Fruit fly (Drosophila melanogaster) whole organism, embryonic: Measurements from ENCODE around the gene temp.

Source experiments
- BtbVII ChIP-seq: fragments of 200-800 bp; sonication (Bioruptor generic); optimal IDR thresholded peaks from 3 replicates; lab custom pipeline; 2017; ENCODE audit warnings: missing biosample characterization, mild to moderate bottlenecking, missing genetic modification characterization
- C15 ChIP-seq: fragments of 200-800 bp; sonication (Bioruptor generic); IDR thresholded peaks from 3 replicates; pipeline ENCODE4 v1.3.6; 2022; ENCODE audit warnings: missing biosample characterization, missing genetic modification characterization
- CG12219 ChIP-seq: fragments of 200-800 bp; sonication (Bioruptor generic); optimal IDR thresholded peaks from 3 replicates; lab custom pipeline; 2018; ENCODE audit warnings: missing biosample characterization, mild to moderate bottlenecking, missing genetic modification characterization
- CG12236 ChIP-seq: fragments of 200-800 bp; sonication (Bioruptor generic); optimal IDR thresholded peaks from 2 replicates; lab custom pipeline; 2016; ENCODE audit warnings: missing biosample characterization, missing genetic modification characterization
- CG13123 ChIP-seq: fragments of 200-800 bp; sonication (Bioruptor generic); optimal IDR thresholded peaks from 2 replicates; lab custom pipeline; 2016; ENCODE audit warnings: missing biosample characterization, missing genetic modification characterization
- CG13296 ChIP-seq: fragments of 200-800 bp; sonication (Bioruptor generic); optimal IDR thresholded peaks from 3 replicates; lab custom pipeline; 2018; ENCODE audit warnings: missing biosample characterization, mild to moderate bottlenecking, missing genetic modification characterization
- CG13894 ChIP-seq: fragments of 200-800 bp; sonication (Bioruptor generic); optimal IDR thresholded peaks from 3 replicates; lab custom pipeline; 2018; ENCODE audit warnings: missing biosample characterization, mild to moderate bottlenecking, missing genetic modification characterization, moderate library complexity
- CG14441 ChIP-seq: fragments of 200-800 bp; sonication (Bioruptor generic); IDR thresholded peaks from 2 replicates; pipeline ENCODE4 v1.3.6; 2022; ENCODE audit warnings: missing biosample characterization, missing genetic modification characterization
- CG14710 ChIP-seq: fragments of 200-800 bp; sonication (Bioruptor generic); optimal IDR thresholded peaks from 3 replicates; lab custom pipeline; 2019; ENCODE audit warnings: missing biosample characterization, mild to moderate bottlenecking, missing genetic modification characterization, moderate library complexity
- CG15696 ChIP-seq: fragments of 200-800 bp; sonication (Bioruptor generic); optimal IDR thresholded peaks from 2 replicates; lab custom pipeline; 2019; ENCODE audit warnings: missing biosample characterization, mild to moderate bottlenecking, missing genetic modification characterization, moderate library complexity
- CG2120 ChIP-seq: fragments of 200-800 bp; sonication (Bioruptor generic); optimal IDR thresholded peaks from 3 replicates; lab custom pipeline; 2016; ENCODE audit warnings: missing biosample characterization, missing genetic modification characterization
- CG2129 ChIP-seq: fragments of 200-800 bp; sonication (Bioruptor generic); IDR thresholded peaks from 2 replicates; pipeline ENCODE4 v1.3.6; 2022; ENCODE audit warnings: missing biosample characterization, missing genetic modification characterization; ENCODE audit not compliant: partially characterized antibody
- CG2202 ChIP-seq: fragments of 200-800 bp; sonication (Bioruptor generic); optimal IDR thresholded peaks from 2 replicates; lab custom pipeline; 2018; ENCODE audit warnings: missing biosample characterization, mild to moderate bottlenecking, missing genetic modification characterization
- CG2889 ChIP-seq: fragments of 200-800 bp; sonication (Bioruptor generic); IDR thresholded peaks from 3 replicates; pipeline ENCODE4 v1.3.6; 2022; ENCODE audit warnings: missing biosample characterization, missing genetic modification characterization
- CG30403 ChIP-seq: fragments of 200-800 bp; sonication (Bioruptor generic); optimal IDR thresholded peaks from 3 replicates; lab custom pipeline; 2016; ENCODE audit warnings: missing biosample characterization, missing genetic modification characterization
- CG34224 ChIP-seq: fragments of 200-800 bp; sonication (Bioruptor generic); IDR thresholded peaks from 3 replicates; pipeline ENCODE4 v1.3.6; 2022; ENCODE audit warnings: missing biosample characterization, missing genetic modification characterization; ENCODE audit not compliant: partially characterized antibody
- CG3995 ChIP-seq: fragments of 200-800 bp; sonication (Bioruptor generic); optimal IDR thresholded peaks from 3 replicates; lab custom pipeline; 2016; ENCODE audit warnings: missing biosample characterization, missing genetic modification characterization
- CG6175 ChIP-seq: fragments of 200-800 bp; sonication (Bioruptor generic); IDR thresholded peaks from 3 replicates; pipeline ENCODE4 v1.3.6; 2022; ENCODE audit warnings: missing biosample characterization, missing genetic modification characterization
- CG6254 ChIP-seq: fragments of 200-800 bp; sonication (Bioruptor generic); optimal IDR thresholded peaks from 3 replicates; lab custom pipeline; 2017; ENCODE audit warnings: mild to moderate bottlenecking, missing biosample characterization, missing genetic modification reagents, missing genetic modification characterization
- CG6683 ChIP-seq: fragments of 200-800 bp; sonication (Bioruptor generic); optimal IDR thresholded peaks from 2 replicates; lab custom pipeline; 2017; ENCODE audit warnings: missing biosample characterization, mild to moderate bottlenecking, missing genetic modification characterization, missing genetic modification reagents
- CG6689 ChIP-seq: fragments of 200-800 bp; sonication (Bioruptor generic); IDR thresholded peaks from 2 replicates; pipeline ENCODE4 v1.3.6; 2022; ENCODE audit warnings: missing biosample characterization, missing genetic modification characterization
- CG7786 ChIP-seq: fragments of 200-800 bp; sonication (Bioruptor generic); optimal IDR thresholded peaks from 2 replicates; lab custom pipeline; 2016; ENCODE audit warnings: missing biosample characterization, missing genetic modification characterization
- Dll ChIP-seq: fragments of 200-800 bp; sonication (Bioruptor generic); IDR thresholded peaks from 4 replicates; pipeline ENCODE4 v1.3.6; 2022; ENCODE audit warnings: missing biosample characterization, missing genetic modification characterization; ENCODE audit not compliant: partially characterized antibody
- Jarid2 ChIP-seq: fragments of 200-800 bp; sonication (Bioruptor generic); optimal IDR thresholded peaks from 3 replicates; lab custom pipeline; 2017; ENCODE audit warnings: mild to moderate bottlenecking, missing biosample characterization, missing genetic modification reagents, missing genetic modification characterization
- Lim3 ChIP-seq: fragments of 200-800 bp; sonication (Bioruptor generic); IDR thresholded peaks from 2 replicates; pipeline ENCODE4 v1.3.6; 2022; ENCODE audit warnings: missing biosample characterization, missing genetic modification characterization
- Myb ChIP-seq: fragments of 200-800 bp; sonication (Bioruptor generic); optimal IDR thresholded peaks from 2 replicates; lab custom pipeline; 2016; ENCODE audit warnings: missing biosample characterization, missing genetic modification characterization
- Ssrp ChIP-seq: fragments of 200-800 bp; sonication (Bioruptor generic); optimal IDR thresholded peaks from 2 replicates; lab custom pipeline; 2018; ENCODE audit warnings: missing biosample characterization, mild to moderate bottlenecking, missing genetic modification characterization, moderate library complexity
- al ChIP-seq: fragments of 200-800 bp; sonication (Bioruptor generic); IDR thresholded peaks from 2 replicates; pipeline ENCODE4 v1.3.6; 2022; ENCODE audit warnings: missing biosample characterization, missing genetic modification characterization
- ash1 ChIP-seq: fragments of 200-800 bp; sonication (Bioruptor generic); optimal IDR thresholded peaks from 2 replicates; lab custom pipeline; 2018; ENCODE audit warnings: missing biosample characterization, mild to moderate bottlenecking, missing genetic modification characterization
- btn ChIP-seq: fragments of 200-800 bp; sonication (Bioruptor generic); optimal IDR thresholded peaks from 2 replicates; lab custom pipeline; 2016; ENCODE audit warnings: missing biosample characterization, missing genetic modification characterization
- cato ChIP-seq: fragments of 200-800 bp; sonication (Bioruptor generic); optimal IDR thresholded peaks from 2 replicates; lab custom pipeline; 2016; ENCODE audit warnings: missing biosample characterization, missing genetic modification characterization, borderline replicate concordance
- chn ChIP-seq: fragments of 200-800 bp; sonication (Bioruptor generic); optimal IDR thresholded peaks from 2 replicates; lab custom pipeline; 2016; ENCODE audit warnings: missing biosample characterization, missing genetic modification characterization
- dan ChIP-seq: fragments of 200-800 bp; sonication (Bioruptor generic); IDR thresholded peaks from 2 replicates; pipeline ENCODE4 v1.3.6; 2022; ENCODE audit warnings: missing biosample characterization, missing genetic modification characterization
- dati ChIP-seq: fragments of 200-800 bp; sonication (Bioruptor generic); IDR thresholded peaks from 2 replicates; pipeline ENCODE4 v1.3.6; 2022; ENCODE audit warnings: missing biosample characterization, missing genetic modification characterization
- dmrt99B ChIP-seq: fragments of 200-800 bp; sonication (Bioruptor generic); optimal IDR thresholded peaks from 2 replicates; lab custom pipeline; 2018; ENCODE audit warnings: missing biosample characterization, mild to moderate bottlenecking, missing genetic modification characterization, moderate library complexity
- en ChIP-seq: fragments of 200-800 bp; sonication (Bioruptor generic); optimal IDR thresholded peaks from 2 replicates; lab custom pipeline; 2016; ENCODE audit warnings: missing biosample characterization, missing genetic modification characterization
- fd3F ChIP-seq: fragments of 200-800 bp; sonication (Bioruptor generic); optimal IDR thresholded peaks from 2 replicates; lab custom pipeline; 2018; ENCODE audit warnings: missing biosample characterization, mild to moderate bottlenecking, missing genetic modification characterization, moderate library complexity
- fd64A ChIP-seq: fragments of 200-800 bp; sonication (Bioruptor generic); optimal IDR thresholded peaks from 3 replicates; lab custom pipeline; 2018; ENCODE audit warnings: missing biosample characterization, mild to moderate bottlenecking, missing genetic modification characterization
- gsb ChIP-seq: fragments of 200-800 bp; sonication (Bioruptor generic); IDR thresholded peaks from 2 replicates; pipeline ENCODE4 v1.3.6; 2022; ENCODE audit warnings: missing biosample characterization, missing genetic modification characterization
- her ChIP-seq: fragments of 200-800 bp; sonication (Bioruptor generic); optimal IDR thresholded peaks from 2 replicates; lab custom pipeline; 2016; ENCODE audit warnings: missing biosample characterization, missing genetic modification characterization
- kay ChIP-seq: fragments of 200-800 bp; sonication (Bioruptor generic); optimal IDR thresholded peaks from 2 replicates; lab custom pipeline; 2016; ENCODE audit warnings: missing biosample characterization, missing genetic modification characterization
- peb ChIP-seq: fragments of 200-800 bp; sonication (Bioruptor generic); IDR thresholded peaks from 2 replicates; pipeline ENCODE4 v1.3.6; 2022; ENCODE audit warnings: missing biosample characterization, missing genetic modification characterization
- sim ChIP-seq: fragments of 200-800 bp; sonication (Bioruptor generic); IDR thresholded peaks from 2 replicates; pipeline ENCODE4 v1.3.6; 2022; ENCODE audit warnings: missing biosample characterization, missing genetic modification characterization
- sob ChIP-seq: fragments of 200-800 bp; sonication (Bioruptor generic); IDR thresholded peaks from 2 replicates; pipeline ENCODE4 v1.3.6; 2022; ENCODE audit warnings: missing biosample characterization, missing genetic modification characterization
- sug ChIP-seq: fragments of 200-800 bp; optimal IDR thresholded peaks from 2 replicates; lab custom pipeline; 2019; ENCODE audit warnings: missing biosample characterization, mild to moderate bottlenecking, missing genetic modification characterization, moderate library complexity
- tin ChIP-seq: fragments of 200-800 bp; sonication (Bioruptor generic); optimal IDR thresholded peaks from 3 replicates; lab custom pipeline; 2016; ENCODE audit warnings: missing biosample characterization, missing genetic modification characterization
- toy ChIP-seq: fragments of 200-800 bp; sonication (Bioruptor generic); IDR thresholded peaks from 2 replicates; pipeline ENCODE4 v1.3.6; 2022; ENCODE audit warnings: missing biosample characterization, missing genetic modification characterization
- vvl ChIP-seq: fragments of 200-800 bp; sonication (Bioruptor generic); IDR thresholded peaks from 2 replicates; pipeline ENCODE4 v1.3.6; 2022; ENCODE audit warnings: missing biosample characterization, missing genetic modification characterization
- zen2 ChIP-seq: fragments of 200-800 bp; sonication (Bioruptor generic); IDR thresholded peaks from 3 replicates; pipeline ENCODE4 v1.3.6; 2022; ENCODE audit warnings: missing biosample characterization, missing genetic modification characterization; ENCODE audit not compliant: partially characterized antibody
- zfh2 ChIP-seq: fragments of 200-800 bp; sonication (Bioruptor generic); optimal IDR thresholded peaks from 2 replicates; lab custom pipeline; 2016; ENCODE audit warnings: missing biosample characterization, missing genetic modification characterization

Gene temp

DNA sequence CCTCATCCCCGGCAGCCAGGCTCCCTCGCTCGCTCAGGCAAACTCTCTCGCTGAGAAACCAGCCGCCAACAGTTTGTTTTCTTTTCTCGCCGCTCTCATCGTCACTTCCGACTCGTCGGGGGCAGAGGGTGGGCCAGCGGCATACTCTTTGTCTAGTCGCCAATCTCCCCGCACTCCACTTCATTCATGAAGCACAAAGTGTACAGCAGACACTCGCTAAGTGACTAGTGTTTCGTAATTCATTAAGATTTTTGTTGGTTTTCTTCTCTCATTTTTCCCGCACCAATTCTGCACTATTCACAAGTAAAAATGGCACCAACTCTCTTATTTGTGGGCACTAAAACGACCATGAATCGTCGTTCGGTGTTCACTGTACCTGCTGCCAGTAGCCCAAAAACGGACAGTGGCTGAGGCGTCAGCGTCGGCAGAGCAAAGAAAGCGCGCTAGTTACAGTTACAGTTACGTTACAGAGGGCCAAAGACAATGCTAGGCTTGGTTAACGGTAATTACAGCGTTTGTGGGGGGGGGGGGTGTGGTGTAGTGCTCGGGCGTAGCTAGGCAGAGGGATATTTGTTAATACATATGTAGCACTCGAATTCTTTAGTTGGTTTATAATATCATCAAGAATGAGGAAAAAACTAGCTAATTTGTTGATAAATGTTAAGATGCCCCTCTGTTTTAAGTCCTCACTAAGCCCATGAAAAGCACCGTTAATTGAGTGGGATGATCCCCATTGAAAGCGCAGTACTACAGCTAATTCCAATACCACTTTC, 35.3 kb upstream of the temp start (continued):
- TF ChIP-seq kay (GFP tag; lab: Kevin White, UChicago) = peak; percentile 97
- peak; percentile 98 for TF ChIP-seq btn
- TF ChIP-seq sim (GFP tag; lab: Robert Waterston, UW) = peak; percentile 93
- peak; percentile 97 for TF ChIP-seq peb (GFP tag; lab: Robert Waterston, UW)
- TF ChIP-seq CG7786 (GFP tag; lab: Kevin White, UChicago) = peak; percentile 99
- no peak for TF ChIP-seq CG34224 (GFP tag; lab: Robert Waterston, UW)
- TF ChIP-seq Jarid2 (GFP tag; lab: Kevin White, UChicago) = peak; percentile 88
- TF ChIP-seq CG2202 = peak; percentile 95
- peak; percentile 94 for TF ChIP-seq sug (tag; lab: Kevin White, UChicago)
- peak; percentile 99 for TF ChIP-seq CG14441 (GFP tag; lab: Robert Waterston, UW)
- TF ChIP-seq Ssrp (tag; lab: Kevin White, UChicago) = peak; percentile 98
- peak; percentile 95 for TF ChIP-seq CG6254 (GFP tag; lab: Kevin White, UChicago)
- TF ChIP-seq fd3F (GFP tag; lab: Kevin White, UChicago) = peak; percentile 96
- TF ChIP-seq CG30403 = peak; percentile 99
- peak; percentile 98 for TF ChIP-seq CG12236
- peak; percentile 95 for TF ChIP-seq CG13894 (tag; lab: Kevin White, UChicago)
- peak; percentile 98 for TF ChIP-seq BtbVII
- TF ChIP-seq her = peak; percentile 98
- TF ChIP-seq chn (GFP tag; lab: Kevin White, UChicago) = peak; percentile 99
- TF ChIP-seq al (GFP tag; lab: Robert Waterston, UW) = peak; percentile 92
- TF ChIP-seq CG3995 = peak; percentile 77
- TF ChIP-seq CG12219 = peak; percentile 99
- TF ChIP-seq zen2 = no peak
- peak; percentile 99 for TF ChIP-seq dmrt99B (tag; lab: Kevin White, UChicago)
- TF ChIP-seq Myb = peak; percentile 93
- TF ChIP-seq zfh2 (GFP tag; lab: Kevin White, UChicago) = peak; percentile 98
- peak; percentile 97 for TF ChIP-seq CG13296 (GFP tag; lab: Kevin White, UChicago)
- TF ChIP-seq fd64A (GFP tag; lab: Kevin White, UChicago) = peak; percentile 99
- peak; percentile 99 for TF ChIP-seq tin
- TF ChIP-seq C15 = peak; percentile 93
- TF ChIP-seq cato (GFP tag; lab: Kevin White, UChicago) = peak; percentile 98
- peak; percentile 98 for TF ChIP-seq CG13123 (GFP tag; lab: Kevin White, UChicago)
- TF ChIP-seq dati (GFP tag; lab: Robert Waterston, UW) = peak; percentile 96
- TF ChIP-seq CG6689 = peak; percentile 98
- TF ChIP-seq CG6683 (GFP tag; lab: Kevin White, UChicago) = peak; percentile 97
- TF ChIP-seq Lim3 (GFP tag; lab: Robert Waterston, UW) = peak; percentile 96
- peak; percentile 93 for TF ChIP-seq toy (GFP tag; lab: Robert Waterston, UW)
- TF ChIP-seq Dll (GFP tag; lab: Robert Waterston, UW) = no peak
- peak; percentile 95 for TF ChIP-seq CG6175
- peak; percentile 98 for TF ChIP-seq sob (GFP tag; lab: Robert Waterston, UW)
- TF ChIP-seq en (GFP tag; lab: Kevin White, UChicago) = peak; percentile 98
- peak; percentile 99 for TF ChIP-seq vvl (GFP tag; lab: Robert Waterston, UW)
- TF ChIP-seq CG15696 (tag; lab: Kevin White, UChicago) = peak; percentile 88
- peak; percentile 96 for TF ChIP-seq gsb (GFP tag; lab: Robert Waterston, UW)
- TF ChIP-seq CG14710 (tag; lab: Kevin White, UChicago) = peak; percentile 95
- TF ChIP-seq ash1 (GFP tag; lab: Kevin White, UChicago) = peak; percentile 92
- peak; percentile 97 for TF ChIP-seq CG2889 (GFP tag; lab: Robert Waterston, UW)
- TF ChIP-seq dan (GFP tag; lab: Robert Waterston, UW) = peak; percentile 91
- peak; percentile 99 for TF ChIP-seq CG2120 (GFP tag; lab: Kevin White, UChicago)
- TF ChIP-seq CG2129 (GFP tag; lab: Robert Waterston, UW) = no peak
